Worm (Caenorhabditis elegans) whole organism, L1 larva: Measurements from ENCODE around the gene vwa-8.
A peak's percentile ranks its signal among the peaks of the same experiment; 100 is the strongest.

Experiments used
- C04F5.9 ChIP-seq: sonication (generic microtip); optimal IDR thresholded peaks from 2 replicates; lab custom pipeline; 2016; ENCODE audit warnings: missing genetic modification characterization, missing compliant biosample characterization
- F16B12.6 ChIP-seq: fragments of 150-350 bp; optimal IDR thresholded peaks from 2 replicates; lab custom pipeline; 2014; ENCODE audit warnings: missing biosample characterization, missing genetic modification characterization
- alr-1 ChIP-seq: fragments of 200-800 bp; sonication (Bioruptor generic); optimal IDR thresholded peaks from 2 replicates; lab custom pipeline; 2018; ENCODE audit warnings: borderline replicate concordance, mild to moderate bottlenecking, missing genetic modification characterization, missing compliant biosample characterization
- ceh-82 ChIP-seq, 3 experiments: fragments of 150-350 bp in 1 of 3; sonication (generic microtip) in 2 of 3; optimal IDR thresholded peaks; 2 replicates each; lab custom pipeline; 2014 to 2017; ENCODE audit warnings: missing biosample characterization in 3 of 3, missing genetic modification characterization in 3 of 3
- ceh-90 ChIP-seq: sonication (generic microtip); optimal IDR thresholded peaks from 2 replicates; lab custom pipeline; 2016; ENCODE audit warnings: missing genetic modification characterization, missing compliant biosample characterization
- ces-1 ChIP-seq: fragments of 150-350 bp; optimal IDR thresholded peaks from 2 replicates; lab custom pipeline; 2014; ENCODE audit warnings: missing biosample characterization, missing genetic modification reagents, missing genetic modification characterization
- dsc-1 ChIP-seq: sonication (generic microtip); optimal IDR thresholded peaks from 2 replicates; lab custom pipeline; 2016; ENCODE audit warnings: mild to moderate bottlenecking, missing genetic modification characterization, missing compliant biosample characterization
- efl-1 ChIP-seq, 4 experiments: fragments of 150-350 bp; optimal IDR thresholded peaks in 3 of 4; peaks in 1 of 4; 1 replicate in 1 of 4; 2 replicates in 3 of 4; lab custom pipeline; 2014; ENCODE audit warnings: missing biosample characterization in 2 of 4, missing genetic modification characterization in 2 of 4, missing genetic modification reagents in 2 of 4
- efl-3 ChIP-seq: fragments of 200-800 bp; sonication (Bioruptor generic); optimal IDR thresholded peaks from 2 replicates; lab custom pipeline; 2018; ENCODE audit warnings: mild to moderate bottlenecking, missing genetic modification characterization, missing compliant biosample characterization
- egl-27 ChIP-seq, 2 experiments: fragments of 150-350 bp in 1 of 2; sonication (generic microtip); optimal IDR thresholded peaks; 3 replicates each; lab custom pipeline; 2017 to 2018; ENCODE audit warnings: missing biosample characterization in 2 of 2, missing genetic modification characterization in 2 of 2, missing genetic modification reagents in 2 of 2
- elt-2 ChIP-seq: sonication (generic microtip); optimal IDR thresholded peaks from 2 replicates; lab custom pipeline; 2016; ENCODE audit warnings: missing genetic modification characterization, mild to moderate bottlenecking, inconsistent platforms, missing compliant biosample characterization, missing genetic modification reagents
- elt-3 ChIP-seq, 6 experiments: fragments of 150-350 bp in 1 of 6; sonication (generic microtip); optimal IDR thresholded peaks; 2 replicates each; lab custom pipeline; 2017 to 2018; ENCODE audit warnings: missing biosample characterization in 6 of 6, missing genetic modification characterization in 6 of 6, inconsistent platforms in 1 of 6
- ets-5 ChIP-seq: fragments of 200-800 bp; sonication (Bioruptor generic); IDR thresholded peaks from 2 replicates; pipeline ENCODE4 v1.3.6; 2022; ENCODE audit warnings: missing genetic modification characterization, missing compliant biosample characterization
- fkh-8 ChIP-seq: sonication (generic microtip); optimal IDR thresholded peaks from 2 replicates; lab custom pipeline; 2016; ENCODE audit warnings: mild to moderate bottlenecking, missing genetic modification characterization, missing compliant biosample characterization
- fos-1 ChIP-seq: fragments of 150-350 bp; optimal IDR thresholded peaks from 2 replicates; lab custom pipeline; 2014; ENCODE audit warnings: missing biosample characterization, missing genetic modification characterization
- irx-1 ChIP-seq: sonication (generic microtip); optimal IDR thresholded peaks from 2 replicates; lab custom pipeline; 2016; ENCODE audit warnings: missing genetic modification characterization, missing compliant biosample characterization
- isw-1 ChIP-seq: fragments of 200-800 bp; sonication (Bioruptor generic); IDR thresholded peaks from 2 replicates; pipeline ENCODE4 v1.3.6; 2022; ENCODE audit warnings: missing genetic modification characterization, missing compliant biosample characterization
- lin-13 ChIP-seq: fragments of 150-350 bp; optimal IDR thresholded peaks from 2 replicates; lab custom pipeline; 2014; ENCODE audit warnings: missing biosample characterization, missing genetic modification reagents, missing genetic modification characterization
- lin-14 ChIP-seq: fragments of 200-800 bp; sonication (Bioruptor generic); optimal IDR thresholded peaks from 2 replicates; lab custom pipeline; 2018; ENCODE audit warnings: mild to moderate bottlenecking, missing genetic modification characterization, moderate library complexity, missing compliant biosample characterization
- lin-35 ChIP-seq, 2 experiments: fragments of 150-350 bp; optimal IDR thresholded peaks; 2 replicates each; lab custom pipeline; 2014; ENCODE audit warnings: missing biosample characterization in 2 of 2, missing genetic modification characterization in 2 of 2, missing genetic modification reagents in 2 of 2
- lsy-2 ChIP-seq, 2 experiments: fragments of 150-350 bp; optimal IDR thresholded peaks; 2 replicates each; lab custom pipeline; 2014; ENCODE audit warnings: missing biosample characterization in 2 of 2, missing genetic modification characterization in 2 of 2
- mdl-1 ChIP-seq, 2 experiments: fragments of 150-350 bp; optimal IDR thresholded peaks; 2 replicates each; lab custom pipeline; 2014 to 2017; ENCODE audit warnings: missing biosample characterization in 2 of 2, missing genetic modification characterization in 2 of 2, inconsistent platforms in 1 of 2
- mep-1 ChIP-seq: fragments of 150-350 bp; optimal IDR thresholded peaks from 2 replicates; lab custom pipeline; 2014; ENCODE audit warnings: missing biosample characterization, missing genetic modification characterization
- nhr-19 ChIP-seq: fragments of 200-800 bp; sonication (Bioruptor generic); conservative IDR thresholded peaks from 2 replicates; pipeline ENCODE4 v1.3.6; 2022; ENCODE audit warnings: missing genetic modification characterization, missing compliant biosample characterization
- nhr-20 ChIP-seq: sonication (generic microtip); optimal IDR thresholded peaks from 2 replicates; lab custom pipeline; 2016; ENCODE audit warnings: mild to moderate bottlenecking, missing genetic modification characterization, missing compliant biosample characterization
- nhr-47 ChIP-seq: sonication (generic microtip); optimal IDR thresholded peaks from 2 replicates; lab custom pipeline; 2016; ENCODE audit warnings: mild to moderate bottlenecking, missing genetic modification characterization, moderate library complexity, missing compliant biosample characterization
- nhr-71 ChIP-seq: sonication (generic microtip); optimal IDR thresholded peaks from 2 replicates; lab custom pipeline; 2016; ENCODE audit warnings: mild to moderate bottlenecking, missing genetic modification characterization, moderate library complexity, missing compliant biosample characterization
- nhr-84 ChIP-seq: sonication (generic microtip); optimal IDR thresholded peaks from 2 replicates; lab custom pipeline; 2017; ENCODE audit warnings: missing biosample characterization, missing genetic modification characterization
- nhr-85 ChIP-seq: sonication (generic microtip); peaks from one replicate; lab custom pipeline; 2016; ENCODE audit warnings: missing genetic modification characterization, inconsistent platforms, missing compliant biosample characterization
- nhr-90 ChIP-seq: sonication (generic microtip); optimal IDR thresholded peaks from 2 replicates; lab custom pipeline; 2016; ENCODE audit warnings: mild to moderate bottlenecking, missing genetic modification characterization, missing compliant biosample characterization; ENCODE audit not compliant: poor library complexity
- pax-3 ChIP-seq: fragments of 200-800 bp; sonication (Bioruptor generic); optimal IDR thresholded peaks from 2 replicates; lab custom pipeline; 2018; ENCODE audit warnings: mild to moderate bottlenecking, missing genetic modification characterization, moderate library complexity, missing compliant biosample characterization
- pqm-1 ChIP-seq: sonication (generic microtip); optimal IDR thresholded peaks from 3 replicates; lab custom pipeline; 2017; ENCODE audit warnings: missing biosample characterization, missing genetic modification characterization
- rnt-1 ChIP-seq: sonication (generic microtip); optimal IDR thresholded peaks from 2 replicates; lab custom pipeline; 2016; ENCODE audit warnings: mild to moderate bottlenecking, missing genetic modification characterization, moderate library complexity, missing compliant biosample characterization
- skn-1 ChIP-seq: fragments of 150-350 bp; optimal IDR thresholded peaks from 2 replicates; lab custom pipeline; 2014; ENCODE audit warnings: missing biosample characterization, missing genetic modification characterization
- snu-23 ChIP-seq: sonication (generic microtip); optimal IDR thresholded peaks from 2 replicates; lab custom pipeline; 2016; ENCODE audit warnings: missing genetic modification characterization, missing compliant biosample characterization
- sox-4 ChIP-seq: sonication (generic microtip); optimal IDR thresholded peaks from 2 replicates; lab custom pipeline; 2016; ENCODE audit warnings: missing genetic modification characterization, missing compliant biosample characterization
- swsn-7 ChIP-seq: sonication (generic microtip); optimal IDR thresholded peaks from 2 replicates; lab custom pipeline; 2016; ENCODE audit warnings: missing genetic modification characterization, missing compliant biosample characterization
- tbx-2 ChIP-seq: sonication (generic microtip); optimal IDR thresholded peaks from 2 replicates; lab custom pipeline; 2016; ENCODE audit warnings: missing genetic modification characterization, missing compliant biosample characterization
- unc-30 ChIP-seq: sonication (generic microtip); optimal IDR thresholded peaks from 2 replicates; lab custom pipeline; 2017; ENCODE audit warnings: missing biosample characterization, missing genetic modification characterization
- unc-62 ChIP-seq: fragments of 150-350 bp; optimal IDR thresholded peaks from 2 replicates; lab custom pipeline; 2014; ENCODE audit warnings: missing biosample characterization, missing genetic modification reagents, missing genetic modification characterization
- unc-86 ChIP-seq: sonication (generic microtip); optimal IDR thresholded peaks from 2 replicates; lab custom pipeline; 2016; ENCODE audit warnings: missing genetic modification characterization, missing compliant biosample characterization
- vab-15 ChIP-seq: sonication (generic microtip); optimal IDR thresholded peaks from 2 replicates; lab custom pipeline; 2017; ENCODE audit warnings: missing genotype, mild to moderate bottlenecking, missing genetic modification characterization, missing compliant biosample characterization
- xbp-1 ChIP-seq: sonication (generic microtip); optimal IDR thresholded peaks from 2 replicates; lab custom pipeline; 2016; ENCODE audit warnings: missing genetic modification characterization, missing compliant biosample characterization
- zag-1 ChIP-seq: fragments of 150-350 bp; optimal IDR thresholded peaks from 2 replicates; lab custom pipeline; 2014; ENCODE audit warnings: missing biosample characterization, missing genetic modification characterization
- ztf-4 ChIP-seq: fragments of 150-350 bp; optimal IDR thresholded peaks from 2 replicates; lab custom pipeline; 2014; ENCODE audit warnings: missing biosample characterization, missing genetic modification characterization

The vwa-8 gene

DNA sequence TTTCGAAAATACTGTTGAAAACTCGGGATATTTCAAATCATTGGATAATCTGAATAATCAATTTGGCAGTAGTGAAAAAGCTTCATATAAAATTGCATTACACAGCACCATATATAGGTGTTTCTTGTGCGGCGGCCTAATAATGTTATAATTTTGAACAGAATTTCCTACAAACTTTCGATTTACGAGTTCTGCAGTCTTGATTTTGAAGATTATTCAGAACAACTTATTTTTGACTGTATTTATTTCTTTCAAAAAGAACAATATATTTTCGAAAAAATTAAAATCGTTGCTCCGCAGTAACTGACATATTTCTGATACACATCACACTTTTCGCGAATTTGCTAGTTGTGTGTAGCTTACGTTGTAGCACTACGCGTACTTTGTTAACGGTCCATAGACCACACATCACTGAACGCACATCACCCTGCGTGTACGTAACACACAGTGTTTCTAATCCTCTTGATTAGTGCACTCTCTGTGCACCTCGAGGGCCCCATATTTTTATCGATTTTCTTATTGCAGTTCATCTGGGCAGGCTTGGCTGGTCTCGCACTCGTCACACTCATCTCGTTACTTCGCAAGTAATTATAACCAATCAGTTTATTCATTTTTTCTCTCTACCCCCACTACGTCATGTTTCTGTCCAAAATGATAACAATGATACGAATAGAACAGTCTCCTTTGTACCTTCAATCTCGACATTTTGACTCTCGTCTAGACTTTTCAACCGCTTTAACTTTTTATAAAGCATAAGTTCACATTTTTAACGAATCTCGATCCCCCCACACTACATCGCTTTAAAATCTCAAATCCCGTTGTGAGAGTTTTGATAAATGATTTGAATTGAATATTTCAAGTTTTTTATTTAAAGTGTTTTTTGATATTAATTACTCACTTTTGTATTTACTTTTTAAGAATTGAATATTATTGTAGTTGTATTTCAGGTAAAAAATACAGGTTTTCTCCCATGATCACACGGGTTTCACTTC, at the start of gene vwa-8, which contains the start of gene F11C1.1:
Gene vwa-8, plus strand, starts transcription at position 942 of the 992 bp plus-strand sequence.
Gene F11C1.1, minus strand, starts transcription at position 51 of the 992 bp plus-strand sequence.
- TF ChIP-seq nhr-19 (GFP tag; lab: Robert Waterston, UW) (peak; percentile 76), dsc-1 (peak; percentile 61), pqm-1 (tag; lab: Kevin White, UChicago) (no peak), tbx-2 (tag; lab: Kevin White, UChicago) (peak; percentile 28), nhr-20 (tag; lab: Kevin White, UChicago) (peak; percentile 83), mdl-1 (tag; optimal IDR thresholded peaks at IDR 0.05; lab: Kevin White, UChicago) (peak in 1 of 2 experiments; percentile 18), nhr-85 (tag; lab: Kevin White, UChicago) (peak; percentile 84), lin-14 (GFP tag; lab: Kevin White, UChicago) (peak; percentile 66), snu-23 (GFP tag; lab: Kevin White, UChicago) (peak; percentile 80), unc-86 (no peak), ztf-4 (tag; lab: Kevin White, UChicago) (peak; percentile 23), lsy-2 (tag; optimal IDR thresholded peaks at IDR 0.05; lab: Kevin White, UChicago) (peak in 1 of 2 experiments; percentile 27), ceh-90 (tag; lab: Kevin White, UChicago) (no peak), xbp-1 (tag; lab: Kevin White, UChicago) (peak; percentile 48), nhr-90 (peak; percentile 60), nhr-71 (peak; percentile 89), efl-3 (GFP tag; lab: Kevin White, UChicago) (no peak), rnt-1 (tag; lab: Kevin White, UChicago) (peak; percentile 66), skn-1 (tag; lab: Kevin White, UChicago) (no peak), mep-1 (tag; lab: Kevin White, UChicago) (no peak), zag-1 (tag; lab: Kevin White, UChicago) (no peak), lin-35 (GFP tag; optimal IDR thresholded peaks at IDR 0.05; lab: Kevin White, UChicago) (peak in 1 of 2 experiments; percentile 33), elt-2 (tag; lab: Kevin White, UChicago) (peak; percentile 33), swsn-7 (tag; lab: Kevin White, UChicago) (peak; percentile 34), nhr-47 (tag; lab: Kevin White, UChicago) (peak; percentile 23), unc-62 (GFP tag; lab: Kevin White, UChicago) (no peak), pax-3 (tag; lab: Kevin White, UChicago) (no peak), fos-1 (no peak), unc-30 (tag; lab: Kevin White, UChicago) (no peak), elt-3 (tag; optimal IDR thresholded peaks at IDR 0.05; lab: Kevin White, UChicago) (peak in 1 of 6 experiments; percentile 25), ces-1 (GFP tag; lab: Kevin White, UChicago) (no peak), C04F5.9 (no peak)

DNA sequence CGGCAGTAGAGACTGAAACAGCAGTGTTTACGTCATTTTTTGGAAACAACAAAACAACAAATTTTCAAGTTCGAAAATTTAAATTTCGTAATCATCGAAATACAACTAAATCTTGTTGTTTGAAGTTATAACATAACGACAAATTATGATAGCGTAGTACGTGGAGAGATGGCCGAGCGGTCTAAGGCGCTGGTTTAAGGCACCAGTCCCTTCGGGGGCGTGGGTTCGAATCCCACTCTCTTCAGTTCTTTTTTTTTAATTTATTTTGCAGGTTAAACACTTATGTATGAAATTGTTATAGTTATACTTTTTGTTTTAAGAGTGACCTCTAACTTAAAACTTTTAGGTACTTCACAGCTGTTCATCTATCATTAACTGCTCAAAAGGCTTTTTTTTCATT, 49.0 kb upstream of the vwa-8 start:
- TF ChIP-seq pax-3 (tag; lab: Kevin White, UChicago) (no peak), nhr-19 (GFP tag; lab: Robert Waterston, UW) (peak; percentile 31), tbx-2 (tag; lab: Kevin White, UChicago) (no peak), C04F5.9 (no peak), unc-30 (tag; lab: Kevin White, UChicago) (no peak), unc-86 (no peak), vab-15 (no peak), isw-1 (no peak), lin-35 (GFP tag; optimal IDR thresholded peaks at IDR 0.05; lab: Kevin White, UChicago) (peak in 1 of 2 experiments; percentile 25), lin-13 (GFP tag; lab: Kevin White, UChicago) (no peak), nhr-47 (tag; lab: Kevin White, UChicago) (peak; percentile 5), nhr-90 (no peak), efl-1 (optimal IDR thresholded peaks at IDR 0.05; lab: Kevin White, UChicago) (no peak), efl-1 (GFP tag; optimal IDR thresholded peaks at IDR 0.05 in 1 of 2; lab: Kevin White, UChicago) (no peak), sox-4 (no peak), swsn-7 (tag; lab: Kevin White, UChicago) (no peak), elt-2 (tag; lab: Kevin White, UChicago) (no peak), nhr-84 (tag; lab: Kevin White, UChicago) (no peak), ets-5 (no peak), fkh-8 (tag; lab: Kevin White, UChicago) (no peak), nhr-20 (tag; lab: Kevin White, UChicago) (peak; percentile 17), nhr-71 (peak; percentile 17), xbp-1 (tag; lab: Kevin White, UChicago) (no peak), irx-1 (tag; lab: Kevin White, UChicago) (no peak), mep-1 (tag; lab: Kevin White, UChicago) (peak; percentile 12), egl-27 (tag; optimal IDR thresholded peaks at IDR 0.05; lab: Kevin White, UChicago) (no peak), ceh-82 (tag; optimal IDR thresholded peaks at IDR 0.05; lab: Kevin White, UChicago) (no peak), alr-1 (tag; lab: Kevin White, UChicago) (no peak), snu-23 (GFP tag; lab: Kevin White, UChicago) (peak; percentile 38), elt-3 (tag; optimal IDR thresholded peaks at IDR 0.05; lab: Kevin White, UChicago) (no peak), dsc-1 (no peak), F16B12.6 (tag; lab: Kevin White, UChicago) (no peak)
